Worm (Caenorhabditis elegans): ENCODE results near the gene irld-60.

The irld-60 gene

ce11 chrIII:12750831-12751230, at the start of gene irld-60, which contains the start of gene irld-20:
TSS of gene irld-60 (minus strand) at chrIII:12750931.
TSS of gene irld-20 (plus strand) at chrIII:12751109.
- TF ChIP-seq ztf-23 (GFP tag; IDR thresholded peaks at IDR 0.05) (no peak), med-1 (GFP tag; optimal IDR thresholded peaks at IDR 0.05; ENCODE audit: insufficient read depth) (no peak), klf-2 (GFP tag; conservative IDR thresholded peaks at IDR 0.05) (no peak), ref-1 (GFP tag; conservative IDR thresholded peaks at IDR 0.05) (no peak), T22C8.4 (GFP tag; IDR thresholded peaks at IDR 0.05) (no peak), ztf-29 (GFP tag; IDR thresholded peaks at IDR 0.05) (no peak), cog-1 (tag; optimal IDR thresholded peaks at IDR 0.05) (no peak), tab-1 (GFP tag; IDR thresholded peaks at IDR 0.05) (no peak), flt-1 (GFP tag; IDR thresholded peaks at IDR 0.05) (no peak)

ce11 chrIII:12800529-12800928, 49.8 kb upstream of the irld-60 start:
- TF ChIP-seq ref-1 (GFP tag; conservative IDR thresholded peaks at IDR 0.05) = no peak
- TF ChIP-seq klf-2 (GFP tag; conservative IDR thresholded peaks at IDR 0.05) = no peak
- no peak for TF ChIP-seq med-1 (GFP tag; optimal IDR thresholded peaks at IDR 0.05; ENCODE audit: insufficient read depth)
- TF ChIP-seq tab-1 (GFP tag; IDR thresholded peaks at IDR 0.05) = no peak
- TF ChIP-seq ztf-23 (GFP tag; IDR thresholded peaks at IDR 0.05) = no peak
- TF ChIP-seq T22C8.4 (GFP tag; IDR thresholded peaks at IDR 0.05) = no peak
- TF ChIP-seq cog-1 (tag; optimal IDR thresholded peaks at IDR 0.05) = no peak
- TF ChIP-seq flt-1 (GFP tag; IDR thresholded peaks at IDR 0.05) = no peak
- no peak for TF ChIP-seq ztf-29 (GFP tag; IDR thresholded peaks at IDR 0.05)

DNA sequence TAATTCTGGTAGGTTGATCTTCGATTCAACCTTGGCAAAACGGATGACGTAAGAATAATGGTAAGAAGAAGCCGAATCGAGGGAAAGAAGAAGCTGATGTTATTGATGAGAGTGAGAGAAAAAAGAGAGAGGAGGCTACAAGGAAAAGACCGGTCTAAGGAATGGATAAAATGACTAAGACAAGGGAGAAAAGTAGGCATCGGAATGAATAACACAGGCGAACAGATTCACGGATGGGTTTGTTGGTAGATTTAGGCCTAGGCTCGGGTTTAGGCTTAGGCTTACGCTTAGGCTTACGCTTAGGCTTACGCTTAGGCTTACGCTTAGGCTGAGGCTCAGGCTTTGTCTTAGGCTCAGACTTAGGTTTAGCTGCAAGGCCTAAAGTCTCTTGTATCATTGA, 47.7 kb upstream of the irld-60 start, which contains the start of gene agmo-1:
Gene agmo-1, minus strand, starts transcription at position 101 of the 400 bp plus-strand sequence.
- TF ChIP-seq klf-2 (GFP tag; conservative IDR thresholded peaks at IDR 0.05) = no peak
- no peak for TF ChIP-seq cog-1 (tag; optimal IDR thresholded peaks at IDR 0.05)
- TF ChIP-seq tab-1 (GFP tag; IDR thresholded peaks at IDR 0.05) = no peak
- TF ChIP-seq ztf-23 (GFP tag; IDR thresholded peaks at IDR 0.05) = no peak
- TF ChIP-seq ref-1 (GFP tag; conservative IDR thresholded peaks at IDR 0.05) = no peak
- TF ChIP-seq flt-1 (GFP tag; IDR thresholded peaks at IDR 0.05) = no peak
- no peak for TF ChIP-seq med-1 (GFP tag; optimal IDR thresholded peaks at IDR 0.05; ENCODE audit: insufficient read depth)
- TF ChIP-seq T22C8.4 (GFP tag; IDR thresholded peaks at IDR 0.05) = no peak
- no peak for TF ChIP-seq ztf-29 (GFP tag; IDR thresholded peaks at IDR 0.05)

DNA sequence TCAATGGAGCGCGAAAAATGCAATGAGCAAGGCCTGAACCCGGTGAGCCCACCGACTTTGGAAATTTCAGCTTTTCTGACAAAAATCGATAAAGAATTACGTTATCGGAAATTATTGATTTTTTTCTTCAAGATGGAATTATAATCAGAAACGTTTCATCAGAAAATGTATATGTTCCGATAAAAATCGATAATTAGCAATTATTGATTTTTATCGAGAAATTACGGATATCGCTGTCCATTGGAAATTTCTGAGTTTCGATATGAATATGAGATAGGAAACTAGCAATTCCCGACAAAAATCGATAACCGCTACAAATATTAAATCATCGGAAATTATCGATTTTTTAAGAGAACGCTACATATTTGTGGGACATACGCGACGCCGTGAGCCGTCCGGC, 43.5 kb upstream of the irld-60 start:
- TF ChIP-seq ztf-23 (GFP tag; IDR thresholded peaks at IDR 0.05) (no peak), med-1 (GFP tag; optimal IDR thresholded peaks at IDR 0.05; ENCODE audit: insufficient read depth) (no peak), T22C8.4 (GFP tag; IDR thresholded peaks at IDR 0.05) (peak; percentile 81)

ce11 chrIII:12789420-12789819, 38.7 kb upstream of the irld-60 start, which contains the start of gene BE10.1:
TSS of gene BE10.1 (minus strand) at chrIII:12789520.
- no peak for TF ChIP-seq flt-1 (GFP tag; IDR thresholded peaks at IDR 0.05)
- TF ChIP-seq cog-1 (tag; optimal IDR thresholded peaks at IDR 0.05) = no peak
- TF ChIP-seq ztf-29 (GFP tag; IDR thresholded peaks at IDR 0.05) = no peak
- TF ChIP-seq med-1 (GFP tag; optimal IDR thresholded peaks at IDR 0.05; ENCODE audit: insufficient read depth) = no peak
- TF ChIP-seq ztf-23 (GFP tag; IDR thresholded peaks at IDR 0.05) = no peak
- no peak for TF ChIP-seq klf-2 (GFP tag; conservative IDR thresholded peaks at IDR 0.05)
- no peak for TF ChIP-seq tab-1 (GFP tag; IDR thresholded peaks at IDR 0.05)

ce11 chrIII:12788239-12788638, 37.5 kb upstream of the irld-60 start:
- no peak for TF ChIP-seq flt-1 (GFP tag; IDR thresholded peaks at IDR 0.05)
- TF ChIP-seq ztf-23 (GFP tag; IDR thresholded peaks at IDR 0.05) = no peak
- no peak for TF ChIP-seq cog-1 (tag; optimal IDR thresholded peaks at IDR 0.05)
- no peak for TF ChIP-seq klf-2 (GFP tag; conservative IDR thresholded peaks at IDR 0.05)
- TF ChIP-seq ztf-29 (GFP tag; IDR thresholded peaks at IDR 0.05) = no peak
- no peak for TF ChIP-seq med-1 (GFP tag; optimal IDR thresholded peaks at IDR 0.05; ENCODE audit: insufficient read depth)
- TF ChIP-seq ref-1 (GFP tag; conservative IDR thresholded peaks at IDR 0.05) = no peak
- TF ChIP-seq tab-1 (GFP tag; IDR thresholded peaks at IDR 0.05) = no peak

DNA sequence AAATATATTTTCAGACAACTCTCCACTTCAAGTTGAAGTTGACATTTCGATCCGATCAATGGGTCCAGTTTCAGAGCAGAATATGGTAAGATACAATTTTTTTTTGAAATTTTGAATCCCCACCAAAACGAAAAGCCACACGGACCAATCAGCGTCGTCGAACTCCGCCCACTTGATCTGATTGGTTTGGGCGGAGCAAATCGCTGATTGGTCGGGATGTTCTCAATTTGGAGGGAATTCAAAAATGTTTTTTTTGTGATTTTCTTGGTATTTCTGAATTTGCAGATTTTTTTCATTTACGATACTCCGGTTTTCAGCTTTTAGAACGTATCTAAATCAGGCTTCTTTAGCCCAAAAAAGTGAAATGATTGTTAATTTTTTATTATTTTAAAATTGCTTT, 34.7 kb upstream of the irld-60 start:
- TF ChIP-seq med-1 (GFP tag; optimal IDR thresholded peaks at IDR 0.05; ENCODE audit: insufficient read depth) (no peak), ztf-23 (GFP tag; IDR thresholded peaks at IDR 0.05) (no peak), flt-1 (GFP tag; IDR thresholded peaks at IDR 0.05) (no peak), cog-1 (tag; optimal IDR thresholded peaks at IDR 0.05) (no peak), klf-2 (GFP tag; conservative IDR thresholded peaks at IDR 0.05) (no peak), T22C8.4 (GFP tag; IDR thresholded peaks at IDR 0.05) (no peak), ref-1 (GFP tag; conservative IDR thresholded peaks at IDR 0.05) (no peak)

DNA sequence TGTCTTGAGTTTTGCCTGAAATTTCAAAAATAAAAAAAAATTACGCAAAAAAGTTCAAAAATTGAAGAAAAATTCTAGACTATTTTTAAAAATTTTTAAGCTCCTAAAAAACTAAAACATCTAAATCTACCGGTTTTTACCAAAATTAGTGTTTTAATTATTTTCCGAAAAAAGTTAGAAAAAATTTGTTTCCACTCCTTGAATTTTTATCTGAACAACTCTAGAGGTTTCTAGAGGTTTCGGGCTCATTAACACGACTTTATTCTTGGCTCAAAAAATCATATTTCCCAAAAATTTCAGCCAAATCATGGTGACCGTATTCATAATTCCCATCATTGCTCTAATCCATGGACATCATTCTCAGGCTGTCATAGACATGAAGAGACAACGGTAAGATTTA, 34.1 kb upstream of the irld-60 start, which contains the start of gene lgc-37:
Gene lgc-37, plus strand, starts transcription at position 301 of the 400 bp plus-strand sequence.
- no peak for TF ChIP-seq ztf-23 (GFP tag; IDR thresholded peaks at IDR 0.05)
- TF ChIP-seq ref-1 (GFP tag; conservative IDR thresholded peaks at IDR 0.05) = no peak
- TF ChIP-seq cog-1 (tag; optimal IDR thresholded peaks at IDR 0.05) = no peak
- no peak for TF ChIP-seq klf-2 (GFP tag; conservative IDR thresholded peaks at IDR 0.05)
- no peak for TF ChIP-seq med-1 (GFP tag; optimal IDR thresholded peaks at IDR 0.05; ENCODE audit: insufficient read depth)
- no peak for TF ChIP-seq T22C8.4 (GFP tag; IDR thresholded peaks at IDR 0.05)
- TF ChIP-seq tab-1 (GFP tag; IDR thresholded peaks at IDR 0.05) = no peak
- TF ChIP-seq flt-1 (GFP tag; IDR thresholded peaks at IDR 0.05) = no peak

- TF ChIP-seq klf-2 (GFP tag; conservative IDR thresholded peaks at IDR 0.05) (no peak), ref-1 (GFP tag; conservative IDR thresholded peaks at IDR 0.05) (no peak), T22C8.4 (GFP tag; IDR thresholded peaks at IDR 0.05) (no peak), ztf-29 (GFP tag; IDR thresholded peaks at IDR 0.05) (no peak), tab-1 (GFP tag; IDR thresholded peaks at IDR 0.05) (no peak), ztf-23 (GFP tag; IDR thresholded peaks at IDR 0.05) (no peak), flt-1 (GFP tag; IDR thresholded peaks at IDR 0.05) (no peak), cog-1 (tag; optimal IDR thresholded peaks at IDR 0.05) (no peak), med-1 (GFP tag; optimal IDR thresholded peaks at IDR 0.05; ENCODE audit: insufficient read depth) (no peak)
Measured at ce11 chrIII:12783878-12784277, 33.1 kb upstream of the irld-60 start.

- TF ChIP-seq ztf-29 (GFP tag; IDR thresholded peaks at IDR 0.05) (no peak), ref-1 (GFP tag; conservative IDR thresholded peaks at IDR 0.05) (no peak), tab-1 (GFP tag; IDR thresholded peaks at IDR 0.05) (no peak), flt-1 (GFP tag; IDR thresholded peaks at IDR 0.05) (no peak), T22C8.4 (GFP tag; IDR thresholded peaks at IDR 0.05) (no peak), klf-2 (GFP tag; conservative IDR thresholded peaks at IDR 0.05) (no peak), cog-1 (tag; optimal IDR thresholded peaks at IDR 0.05) (no peak), ztf-23 (GFP tag; IDR thresholded peaks at IDR 0.05) (no peak), med-1 (GFP tag; optimal IDR thresholded peaks at IDR 0.05; ENCODE audit: insufficient read depth) (no peak)
Measured at ce11 chrIII:12779676-12780337, 29.1 kb upstream of the irld-60 start, which contains the start of gene gab-1. TSS of gene gab-1 (minus strand) at chrIII:12779726.

All from whole organism, midembryonic.